Fruit fly (Drosophila melanogaster): ENCODE data around the gene Atg4a.

- TF ChIP-seq CG8478 (optimal IDR thresholded peaks at IDR 0.05) (no peak), psq (optimal IDR thresholded peaks at IDR 0.05) (no peak), pan (optimal IDR thresholded peaks at IDR 0.05) (no peak), Dll (optimal IDR thresholded peaks at IDR 0.05) (peak; percentile 23), usp (GFP tag; optimal IDR thresholded peaks at IDR 0.05) (no peak), EcR (GFP tag; optimal IDR thresholded peaks at IDR 0.05) (no peak)
Observed at dm6 chr2L:1102349-1102748, 21.6 kb downstream of the Atg4a start, which contains the start of gene CG4629.

Data from whole organism.